Fruit fly (Drosophila melanogaster) whole organism, embryonic: ENCODE data around the gene CG17572.

Experiments used
- BEAF-32 ChIP-seq: fragments of 200-800 bp; sonication (Bioruptor generic); optimal IDR thresholded peaks from 3 replicates; lab custom pipeline; 2017; ENCODE audit warnings: missing biosample characterization, missing genetic modification characterization, mild to moderate bottlenecking, moderate library complexity, missing genetic modification reagents
- Bdp1 ChIP-seq: fragments of 200-800 bp; sonication (Bioruptor generic); optimal IDR thresholded peaks from 3 replicates; lab custom pipeline; 2016; ENCODE audit warnings: missing biosample characterization, missing genetic modification characterization
- CG11398 ChIP-seq: fragments of 200-800 bp; sonication (Bioruptor generic); optimal IDR thresholded peaks from 2 replicates; lab custom pipeline; 2016; ENCODE audit warnings: missing biosample characterization, missing genetic modification characterization
- CG12104 ChIP-seq: fragments of 200-800 bp; sonication (Bioruptor generic); optimal IDR thresholded peaks from 3 replicates; lab custom pipeline; 2016; ENCODE audit warnings: missing biosample characterization, missing genetic modification characterization
- CG12219 ChIP-seq: fragments of 200-800 bp; sonication (Bioruptor generic); optimal IDR thresholded peaks from 3 replicates; lab custom pipeline; 2018; ENCODE audit warnings: missing biosample characterization, mild to moderate bottlenecking, missing genetic modification characterization
- CG15073 ChIP-seq: fragments of 200-800 bp; sonication (Bioruptor generic); optimal IDR thresholded peaks from 2 replicates; lab custom pipeline; 2016; ENCODE audit warnings: missing biosample characterization, missing genetic modification characterization
- CG17385 ChIP-seq: fragments of 200-800 bp; sonication (Bioruptor generic); optimal IDR thresholded peaks from 3 replicates; lab custom pipeline; 2018; ENCODE audit warnings: missing biosample characterization, mild to moderate bottlenecking, missing genetic modification characterization
- CG31441 ChIP-seq: fragments of 200-800 bp; sonication (Bioruptor generic); IDR thresholded peaks from 2 replicates; pipeline ENCODE4 v1.3.6; 2022; ENCODE audit warnings: missing biosample characterization, missing genetic modification characterization
- CG34422 ChIP-seq: fragments of 200-800 bp; sonication (Bioruptor generic); IDR thresholded peaks from 3 replicates; pipeline ENCODE4 v1.3.6; 2022; ENCODE audit warnings: missing biosample characterization, missing genetic modification characterization
- CG4328 ChIP-seq: fragments of 200-800 bp; sonication (Bioruptor generic); optimal IDR thresholded peaks from 3 replicates; lab custom pipeline; 2017; ENCODE audit warnings: missing biosample characterization, missing genetic modification reagents, missing genetic modification characterization
- CG4424 ChIP-seq: fragments of 200-800 bp; sonication (Bioruptor generic); optimal IDR thresholded peaks from 3 replicates; lab custom pipeline; 2016; ENCODE audit warnings: missing biosample characterization, missing genetic modification characterization
- CG6272 ChIP-seq: fragments of 200-800 bp; sonication (Bioruptor generic); IDR thresholded peaks from 2 replicates; pipeline ENCODE4 v1.3.6; 2022; ENCODE audit warnings: missing biosample characterization, missing genetic modification characterization
- CG9609 ChIP-seq: fragments of 200-800 bp; sonication (Bioruptor generic); optimal IDR thresholded peaks from 3 replicates; lab custom pipeline; 2016; ENCODE audit warnings: missing biosample characterization, missing genetic modification characterization
- Chrac-16 ChIP-seq: fragments of 200-800 bp; sonication (Bioruptor generic); optimal IDR thresholded peaks from 3 replicates; lab custom pipeline; 2016; ENCODE audit warnings: missing biosample characterization, missing genetic modification characterization
- CrebB ChIP-seq: fragments of 200-800 bp; sonication (Bioruptor generic); optimal IDR thresholded peaks from 3 replicates; lab custom pipeline; 2018; ENCODE audit warnings: missing biosample characterization, mild to moderate bottlenecking, missing genetic modification characterization
- Dad ChIP-seq: fragments of 200-800 bp; sonication (Bioruptor generic); optimal IDR thresholded peaks from 3 replicates; lab custom pipeline; 2016; ENCODE audit warnings: missing biosample characterization, missing genetic modification characterization
- Dip2 ChIP-seq: fragments of 200-800 bp; sonication (Bioruptor generic); IDR thresholded peaks from 2 replicates; pipeline ENCODE4 v1.3.6; 2022; ENCODE audit warnings: missing biosample characterization, missing genetic modification characterization
- ERR ChIP-seq: fragments of 200-800 bp; sonication (Bioruptor generic); optimal IDR thresholded peaks from 2 replicates; lab custom pipeline; 2016; ENCODE audit warnings: missing biosample characterization, missing genetic modification characterization
- Eip74EF ChIP-seq, 2 experiments: fragments of 200-800 bp in 1 of 2; fragments of >200 bp in 1 of 2; sonication (Bioruptor generic) in 1 of 2; optimal IDR thresholded peaks; 2 replicates each; lab custom pipeline; 2017 to 2019; ENCODE audit warnings: missing biosample characterization in 2 of 2, missing genetic modification characterization in 2 of 2, mild to moderate bottlenecking in 1 of 2, moderate library complexity in 1 of 2
- Fer2 ChIP-seq: fragments of 200-800 bp; sonication (Bioruptor generic); optimal IDR thresholded peaks from 2 replicates; lab custom pipeline; 2018; ENCODE audit warnings: missing biosample characterization, mild to moderate bottlenecking, missing genetic modification characterization, moderate library complexity
- HLH4C ChIP-seq: fragments of 200-800 bp; sonication (Bioruptor generic); IDR thresholded peaks from 3 replicates; pipeline ENCODE4 v1.3.6; 2022; ENCODE audit warnings: missing biosample characterization, missing genetic modification characterization; ENCODE audit not compliant: partially characterized antibody
- HLHmδ ChIP-seq: fragments of 200-800 bp; sonication (Bioruptor generic); optimal IDR thresholded peaks from 2 replicates; lab custom pipeline; 2018; ENCODE audit warnings: missing biosample characterization, mild to moderate bottlenecking, missing genetic modification characterization, moderate library complexity
- Hmr ChIP-seq: fragments of 200-800 bp; sonication (Bioruptor generic); optimal IDR thresholded peaks from 3 replicates; lab custom pipeline; 2017; ENCODE audit warnings: mild to moderate bottlenecking, missing biosample characterization, missing genetic modification reagents, missing genetic modification characterization
- Mad ChIP-seq: fragments of 200-800 bp; sonication (Bioruptor generic); optimal IDR thresholded peaks from 2 replicates; lab custom pipeline; 2016; ENCODE audit warnings: missing biosample characterization, missing genetic modification characterization
- Myb ChIP-seq: fragments of 200-800 bp; sonication (Bioruptor generic); optimal IDR thresholded peaks from 2 replicates; lab custom pipeline; 2016; ENCODE audit warnings: missing biosample characterization, missing genetic modification characterization
- PHDP ChIP-seq: fragments of 200-800 bp; sonication (Bioruptor generic); optimal IDR thresholded peaks from 3 replicates; lab custom pipeline; 2018; ENCODE audit warnings: missing biosample characterization, mild to moderate bottlenecking, missing genetic modification characterization, moderate library complexity
- TFAM ChIP-seq: fragments of 200-800 bp; sonication (Bioruptor generic); optimal IDR thresholded peaks from 2 replicates; lab custom pipeline; 2017; ENCODE audit warnings: missing biosample characterization, missing genetic modification characterization, inconsistent platforms
- Xbp1 ChIP-seq: fragments of 200-800 bp; sonication (Bioruptor generic); optimal IDR thresholded peaks from 3 replicates; lab custom pipeline; 2016; ENCODE audit warnings: missing biosample characterization, mild to moderate bottlenecking, missing genetic modification characterization
- abd-A ChIP-seq: fragments of 200-800 bp; sonication (Bioruptor generic); optimal IDR thresholded peaks from 3 replicates; lab custom pipeline; 2019; ENCODE audit warnings: missing biosample characterization, mild to moderate bottlenecking, missing genetic modification characterization, moderate library complexity
- ap ChIP-seq: fragments of 200-800 bp; sonication (Bioruptor generic); IDR thresholded peaks from 2 replicates; pipeline ENCODE4 v1.3.6; 2022; ENCODE audit warnings: missing biosample characterization, missing genetic modification characterization
- bowl ChIP-seq: fragments of 200-800 bp; sonication (Bioruptor generic); IDR thresholded peaks from 2 replicates; pipeline ENCODE4 v1.3.6; 2022; ENCODE audit warnings: missing biosample characterization, missing genetic modification characterization
- cwo ChIP-seq: fragments of 200-800 bp; sonication (Bioruptor generic); optimal IDR thresholded peaks from 3 replicates; lab custom pipeline; 2017; ENCODE audit warnings: missing biosample characterization, missing genetic modification characterization, mild to moderate bottlenecking, moderate library complexity, missing genetic modification reagents
- danr ChIP-seq: fragments of 200-800 bp; sonication (Bioruptor generic); IDR thresholded peaks from 2 replicates; pipeline ENCODE4 v1.3.6; 2022; ENCODE audit warnings: missing biosample characterization, missing genetic modification characterization
- disco-r ChIP-seq: fragments of 200-800 bp; sonication (Bioruptor generic); optimal IDR thresholded peaks from 2 replicates; lab custom pipeline; 2016; ENCODE audit warnings: missing biosample characterization, missing genetic modification characterization
- en ChIP-seq: fragments of 200-800 bp; sonication (Bioruptor generic); optimal IDR thresholded peaks from 2 replicates; lab custom pipeline; 2016; ENCODE audit warnings: missing biosample characterization, missing genetic modification characterization
- gcm ChIP-seq: fragments of 200-800 bp; sonication (Bioruptor generic); optimal IDR thresholded peaks from 2 replicates; lab custom pipeline; 2019; ENCODE audit warnings: missing biosample characterization, mild to moderate bottlenecking, missing genetic modification characterization, moderate library complexity
- gsb ChIP-seq: fragments of 200-800 bp; sonication (Bioruptor generic); IDR thresholded peaks from 2 replicates; pipeline ENCODE4 v1.3.6; 2022; ENCODE audit warnings: missing biosample characterization, missing genetic modification characterization
- gt ChIP-seq: fragments of 200-800 bp; sonication (Bioruptor generic); IDR thresholded peaks from 2 replicates; pipeline ENCODE4 v1.3.6; 2022; ENCODE audit warnings: missing biosample characterization, missing genetic modification characterization
- her ChIP-seq: fragments of 200-800 bp; sonication (Bioruptor generic); optimal IDR thresholded peaks from 2 replicates; lab custom pipeline; 2016; ENCODE audit warnings: missing biosample characterization, missing genetic modification characterization
- hth ChIP-seq: fragments of >200 bp; optimal IDR thresholded peaks from 2 replicates; lab custom pipeline; 2017; ENCODE audit warnings: inconsistent platforms
- jumu ChIP-seq: fragments of 200-800 bp; sonication (Bioruptor generic); optimal IDR thresholded peaks from 3 replicates; lab custom pipeline; 2016; ENCODE audit warnings: missing biosample characterization, missing genetic modification characterization
- lmd ChIP-seq: fragments of 200-800 bp; sonication (Bioruptor generic); IDR thresholded peaks from 2 replicates; pipeline ENCODE4 v1.3.6; 2022; ENCODE audit warnings: missing biosample characterization, missing genetic modification characterization
- lov ChIP-seq, 2 experiments: fragments of 200-800 bp in 1 of 2; fragments of >200 bp in 1 of 2; sonication (Bioruptor generic) in 1 of 2; IDR thresholded peaks in 1 of 2; optimal IDR thresholded peaks in 1 of 2; 2 replicates in 1 of 2; 3 replicates in 1 of 2; pipeline versions ENCODE4 v1.3.6 to Lab custom; 2017 to 2022; ENCODE audit warnings: missing biosample characterization in 1 of 2, missing genetic modification characterization in 1 of 2
- nau ChIP-seq: fragments of 200-800 bp; sonication (Bioruptor generic); optimal IDR thresholded peaks from 3 replicates; lab custom pipeline; 2017; ENCODE audit warnings: missing biosample characterization, mild to moderate bottlenecking, missing genetic modification characterization, missing genetic modification reagents
- org-1 ChIP-seq: fragments of 200-800 bp; sonication (Bioruptor generic); optimal IDR thresholded peaks from 2 replicates; lab custom pipeline; 2017; ENCODE audit warnings: missing biosample characterization, missing genetic modification characterization
- pum ChIP-seq: fragments of 200-800 bp; sonication (Bioruptor generic); optimal IDR thresholded peaks from 2 replicates; lab custom pipeline; 2016; ENCODE audit warnings: missing biosample characterization, missing genetic modification characterization
- sens-2 ChIP-seq: fragments of 200-800 bp; sonication (Bioruptor generic); IDR thresholded peaks from 2 replicates; pipeline ENCODE4 v1.3.6; 2022; ENCODE audit warnings: missing biosample characterization, missing genetic modification characterization
- sna ChIP-seq: fragments of 200-800 bp; sonication (Bioruptor generic); IDR thresholded peaks from 2 replicates; pipeline ENCODE4 v1.3.6; 2022; ENCODE audit warnings: missing biosample characterization, missing genetic modification characterization; ENCODE audit not compliant: partially characterized antibody
- sr ChIP-seq: fragments of 200-800 bp; sonication (Bioruptor generic); IDR thresholded peaks from 3 replicates; pipeline ENCODE4 v1.3.6; 2022; ENCODE audit warnings: missing biosample characterization, missing genetic modification characterization
- vvl ChIP-seq: fragments of 200-800 bp; sonication (Bioruptor generic); IDR thresholded peaks from 2 replicates; pipeline ENCODE4 v1.3.6; 2022; ENCODE audit warnings: missing biosample characterization, missing genetic modification characterization
- zfh1 ChIP-seq: fragments of 200-800 bp; sonication (Bioruptor generic); IDR thresholded peaks from 3 replicates; pipeline ENCODE4 v1.3.6; 2022; ENCODE audit warnings: missing biosample characterization, missing genetic modification characterization

CG17572 gene

DNA sequence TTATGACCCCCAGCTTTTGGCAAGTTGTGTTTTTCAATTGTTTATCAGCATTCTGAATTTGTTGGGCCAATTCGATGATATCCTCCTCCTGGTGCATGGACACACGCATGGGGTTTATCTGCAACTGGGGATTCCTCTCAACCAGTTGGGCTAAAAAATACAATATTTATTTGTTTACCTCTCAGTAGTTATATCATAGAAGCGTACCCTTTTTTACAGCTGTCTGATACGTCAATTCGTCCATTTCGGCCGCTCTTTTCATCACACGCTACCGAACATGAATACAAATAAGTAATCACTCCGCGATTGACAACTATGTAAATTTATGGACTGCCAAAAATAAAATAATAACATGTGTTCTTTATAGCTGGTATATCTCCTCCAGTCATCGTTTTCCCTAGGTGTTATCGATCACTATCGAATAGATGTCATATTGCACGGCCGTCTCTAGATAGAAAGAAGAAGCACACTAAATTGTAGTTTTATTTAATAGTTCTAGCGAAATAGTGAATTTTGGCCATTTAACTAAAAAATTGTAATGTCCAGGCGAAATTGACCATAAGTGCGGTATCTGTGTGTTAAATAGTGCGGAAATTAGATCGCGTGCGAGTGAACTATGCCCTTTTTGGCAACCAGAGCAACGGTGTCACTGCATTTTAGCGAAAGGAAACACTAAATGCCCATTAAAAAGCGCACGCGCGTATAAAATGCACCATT, 39.6 kb downstream of the CG17572 start, which contains the start of the genes mib2 and CG31800 (continued):
- TF ChIP-seq Mad (GFP tag; lab: Kevin White, UChicago): no peak
- TF ChIP-seq Fer2: no peak
- TF ChIP-seq sr (GFP tag; lab: Robert Waterston, UW): no peak
- TF ChIP-seq zfh1 (GFP tag; lab: Robert Waterston, UW): no peak
- no peak for TF ChIP-seq lmd (GFP tag; lab: Robert Waterston, UW)
- TF ChIP-seq hth: no peak
- TF ChIP-seq CG6272 (GFP tag; lab: Robert Waterston, UW): no peak
- no peak for TF ChIP-seq bowl (GFP tag; lab: Robert Waterston, UW)
- TF ChIP-seq sna (GFP tag; lab: Robert Waterston, UW): peak; percentile 83
- TF ChIP-seq CG4424 (GFP tag; lab: Kevin White, UChicago): no peak
- no peak for TF ChIP-seq lov (optimal IDR thresholded peaks at IDR 0.05; lab: Kevin White, UChicago)
- no peak for TF ChIP-seq lov (GFP tag; IDR thresholded peaks at IDR 0.05; lab: Robert Waterston, UW)
- peak; percentile 8; the same call in 1 of the 2 replicates for TF ChIP-seq vvl (GFP tag; lab: Robert Waterston, UW)
- no peak for TF ChIP-seq TFAM (GFP tag; lab: Kevin White, UChicago)
- no peak for TF ChIP-seq org-1 (GFP tag; lab: Kevin White, UChicago)
- TF ChIP-seq ap (GFP tag; lab: Robert Waterston, UW): no peak
- TF ChIP-seq Dad: no peak
- no peak for TF ChIP-seq gt (GFP tag; lab: Robert Waterston, UW)
- no peak for TF ChIP-seq nau
- TF ChIP-seq sens-2 (GFP tag; lab: Robert Waterston, UW): no peak
- TF ChIP-seq Myb (GFP tag; lab: Kevin White, UChicago): no peak
- no peak for TF ChIP-seq Dip2 (GFP tag; lab: Robert Waterston, UW)
- TF ChIP-seq jumu (GFP tag; lab: Kevin White, UChicago): no peak
- no peak for TF ChIP-seq cwo (GFP tag; lab: Kevin White, UChicago)
- TF ChIP-seq CG31441: no peak
- no peak for TF ChIP-seq disco-r (GFP tag; lab: Kevin White, UChicago)
- no peak for TF ChIP-seq CrebB (tag; lab: Kevin White, UChicago)
- TF ChIP-seq gsb (GFP tag; lab: Robert Waterston, UW): no peak
- TF ChIP-seq Eip74EF (GFP tag; optimal IDR thresholded peaks at IDR 0.05; lab: Kevin White, UChicago): no peak
- TF ChIP-seq gcm (GFP tag; lab: Kevin White, UChicago): no peak
- no peak for TF ChIP-seq CG12104 (GFP tag; lab: Kevin White, UChicago)
- peak; percentile 95 for TF ChIP-seq CG17385 (GFP tag; lab: Kevin White, UChicago)
- no peak for TF ChIP-seq CG9609 (GFP tag; lab: Kevin White, UChicago)
- no peak for TF ChIP-seq HLHmδ (GFP tag; lab: Kevin White, UChicago)
- no peak for TF ChIP-seq CG11398 (GFP tag; lab: Kevin White, UChicago)
- TF ChIP-seq her (GFP tag; lab: Kevin White, UChicago): no peak
- no peak for TF ChIP-seq Bdp1 (GFP tag; lab: Kevin White, UChicago)
- peak; percentile 89 for TF ChIP-seq HLH4C (GFP tag; lab: Robert Waterston, UW)
- no peak for TF ChIP-seq CG4328 (GFP tag; lab: Kevin White, UChicago)
- no peak for TF ChIP-seq CG34422
- TF ChIP-seq Chrac-16 (GFP tag; lab: Kevin White, UChicago): no peak
- no peak for TF ChIP-seq CG12219
- no peak for TF ChIP-seq danr
- no peak for TF ChIP-seq PHDP (tag; lab: Kevin White, UChicago)
- no peak for TF ChIP-seq en (GFP tag; lab: Kevin White, UChicago)
- TF ChIP-seq CG15073 (GFP tag; lab: Kevin White, UChicago): no peak
- no peak for TF ChIP-seq Hmr (GFP tag; lab: Kevin White, UChicago)
- peak; percentile 84 for TF ChIP-seq BEAF-32 (GFP tag; lab: Kevin White, UChicago)
- TF ChIP-seq pum (GFP tag; lab: Kevin White, UChicago): no peak
- TF ChIP-seq abd-A (tag; lab: Kevin White, UChicago): peak; percentile 74
- peak; percentile 26 for TF ChIP-seq Xbp1 (GFP tag; lab: Kevin White, UChicago)
- no peak for TF ChIP-seq ERR
